Fruit fly (Drosophila melanogaster): ENCODE results near the gene CG7443.

The CG7443 gene

DNA sequence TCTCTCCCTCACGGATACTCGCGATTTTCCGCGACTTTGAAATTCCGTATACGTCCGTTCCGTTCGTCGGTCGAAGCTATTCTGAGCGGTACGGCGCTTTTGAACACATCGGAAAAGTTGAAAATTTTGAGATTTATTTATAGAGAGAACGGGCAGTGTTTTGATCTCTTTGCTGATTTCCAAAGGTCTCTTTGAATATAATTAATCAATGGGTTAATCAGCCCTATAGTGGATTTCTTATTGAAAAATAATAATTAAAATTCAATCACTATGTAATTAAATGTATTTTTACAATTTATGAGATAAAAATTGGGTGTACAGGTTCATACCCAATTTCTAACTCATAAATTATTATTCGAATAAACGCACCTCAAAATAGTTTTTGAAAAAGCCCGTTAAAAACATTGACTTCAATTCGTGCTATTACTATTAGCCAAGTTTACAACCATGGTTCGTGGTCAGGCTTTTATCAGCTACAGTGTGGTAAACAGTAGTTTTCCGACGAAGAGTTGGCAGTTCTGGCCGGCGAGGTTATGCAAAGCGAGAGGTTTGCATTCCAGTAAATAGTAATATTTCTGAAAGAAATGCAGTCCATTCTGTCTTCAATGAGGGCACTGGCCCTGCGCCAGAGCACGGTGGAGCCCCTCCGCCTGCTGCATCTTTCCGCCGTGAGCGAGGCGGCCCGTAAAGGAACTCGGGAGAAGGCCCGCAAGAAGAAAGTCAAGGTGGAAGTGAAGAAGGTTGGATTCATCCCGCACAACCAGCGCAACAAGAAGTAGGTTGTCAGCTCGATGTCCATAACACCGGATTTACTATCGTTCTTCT lies 23.0 kb upstream of the CG7443 start, which contains the start of the genes CG9626 and mRpL1:
Gene CG9626, minus strand, starts transcription at position 51 of the 825 bp plus-strand sequence.
Gene mRpL1, plus strand, starts transcription at position 513 of the 825 bp plus-strand sequence.
- no peak for TF ChIP-seq Sin3A (optimal IDR thresholded peaks at IDR 0.05)

dm6 chr3R:8303848-8304247 lies 20.3 kb upstream of the CG7443 start, which contains the start of gene nac:
Gene nac (minus strand): TSS chr3R:8304023.
- TF ChIP-seq Myc (optimal IDR thresholded peaks at IDR 0.05) (no peak), Sin3A (optimal IDR thresholded peaks at IDR 0.05) (no peak), insv (optimal IDR thresholded peaks at IDR 0.05) (no peak), ttk (optimal IDR thresholded peaks at IDR 0.05) (no peak), h (optimal IDR thresholded peaks at IDR 0.05) (no peak), psq (optimal IDR thresholded peaks at IDR 0.05) (no peak)

dm6 chr3R:8305110-8305509 lies 19.0 kb upstream of the CG7443 start, which contains the start of gene Sgt1:
Gene Sgt1 (minus strand): TSS chr3R:8305274.
- no peak for TF ChIP-seq ttk (optimal IDR thresholded peaks at IDR 0.05)
- no peak for TF ChIP-seq Myc (optimal IDR thresholded peaks at IDR 0.05)
- no peak for TF ChIP-seq insv (optimal IDR thresholded peaks at IDR 0.05)
- no peak for TF ChIP-seq Sin3A (optimal IDR thresholded peaks at IDR 0.05)

dm6 chr3R:8306188-8306926 lies 17.8 kb upstream of the CG7443 start:
- TF ChIP-seq psq (optimal IDR thresholded peaks at IDR 0.05) (no peak), ttk (optimal IDR thresholded peaks at IDR 0.05) (no peak), insv (optimal IDR thresholded peaks at IDR 0.05) (no peak), Myc (optimal IDR thresholded peaks at IDR 0.05) (no peak), h (optimal IDR thresholded peaks at IDR 0.05) (no peak), Sin3A (optimal IDR thresholded peaks at IDR 0.05) (no peak)

- TF ChIP-seq insv (optimal IDR thresholded peaks at IDR 0.05) (no peak), ttk (optimal IDR thresholded peaks at IDR 0.05) (no peak), psq (optimal IDR thresholded peaks at IDR 0.05) (no peak), Sin3A (optimal IDR thresholded peaks at IDR 0.05) (no peak), Myc (optimal IDR thresholded peaks at IDR 0.05) (no peak), h (optimal IDR thresholded peaks at IDR 0.05) (no peak)
Measured at dm6 chr3R:8306927-8307261, 17.2 kb upstream of the CG7443 start.

DNA sequence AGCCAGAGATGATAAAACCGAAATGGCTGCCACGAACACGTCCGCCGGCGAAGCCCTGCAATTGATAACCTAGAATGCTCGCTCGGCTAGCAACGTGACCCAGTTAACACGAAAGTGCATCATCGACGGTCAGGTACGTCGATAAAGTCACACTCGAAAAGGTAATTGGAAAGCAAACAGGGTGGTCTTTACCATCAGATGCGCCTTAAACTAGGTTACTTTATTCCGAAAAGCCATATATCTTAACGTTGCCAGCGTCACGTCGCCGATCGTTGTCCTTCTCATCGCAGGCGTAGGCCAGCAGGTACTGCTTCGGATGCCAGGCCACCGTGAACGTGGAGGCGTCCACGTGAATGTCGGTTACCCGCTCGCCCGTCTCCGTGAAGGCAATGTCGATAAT lies 16.8 kb upstream of the CG7443 start:
- no peak for TF ChIP-seq ttk (optimal IDR thresholded peaks at IDR 0.05)
- no peak for TF ChIP-seq Myc (optimal IDR thresholded peaks at IDR 0.05)
- TF ChIP-seq Sin3A (optimal IDR thresholded peaks at IDR 0.05): no peak
- no peak for TF ChIP-seq psq (optimal IDR thresholded peaks at IDR 0.05)
- TF ChIP-seq insv (optimal IDR thresholded peaks at IDR 0.05): no peak

- TF ChIP-seq Myc (optimal IDR thresholded peaks at IDR 0.05) (no peak), h (optimal IDR thresholded peaks at IDR 0.05) (no peak), psq (optimal IDR thresholded peaks at IDR 0.05) (no peak), ttk (optimal IDR thresholded peaks at IDR 0.05) (no peak), Sin3A (optimal IDR thresholded peaks at IDR 0.05) (no peak), insv (optimal IDR thresholded peaks at IDR 0.05) (no peak)
Measured at dm6 chr3R:8308515-8308959, 15.6 kb upstream of the CG7443 start, which contains the start of gene tex. Gene tex (minus strand): TSS chr3R:8308645.

- TF ChIP-seq h (optimal IDR thresholded peaks at IDR 0.05) (no peak), psq (optimal IDR thresholded peaks at IDR 0.05) (no peak), Sin3A (optimal IDR thresholded peaks at IDR 0.05) (no peak), Myc (optimal IDR thresholded peaks at IDR 0.05) (no peak), ttk (optimal IDR thresholded peaks at IDR 0.05) (no peak), insv (optimal IDR thresholded peaks at IDR 0.05) (no peak)
Measured at dm6 chr3R:8310678-8311077, 13.4 kb upstream of the CG7443 start, which contains the start of gene CG11693. Gene CG11693 (minus strand): TSS chr3R:8310778.

DNA sequence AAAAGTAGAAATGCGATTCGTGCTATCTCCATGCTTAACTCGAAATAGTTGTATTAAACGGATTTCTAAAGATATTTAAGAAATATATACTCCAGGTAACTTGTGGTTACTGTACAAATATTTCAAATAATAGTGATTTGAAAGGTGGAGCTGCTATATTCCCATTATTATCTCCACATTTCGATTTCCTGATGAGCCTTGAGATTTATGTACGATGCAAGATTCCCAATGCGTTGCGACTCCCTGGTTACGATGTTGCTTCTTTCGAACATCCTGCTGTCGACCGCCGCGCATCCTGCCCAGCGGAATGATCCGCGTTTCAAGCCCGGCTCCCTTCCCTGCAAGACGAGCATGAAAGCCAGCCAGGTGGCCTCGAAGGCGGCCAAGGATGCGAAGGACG lies 12.1 kb upstream of the CG7443 start, which contains the start of the genes CG11694 and CG11698:
Gene CG11694, minus strand, starts transcription at position 101 of the 400 bp plus-strand sequence.
Gene CG11698, plus strand, starts transcription at position 152 of the 400 bp plus-strand sequence.
- TF ChIP-seq Myc (optimal IDR thresholded peaks at IDR 0.05) (no peak), psq (optimal IDR thresholded peaks at IDR 0.05) (no peak), insv (optimal IDR thresholded peaks at IDR 0.05) (no peak), Sin3A (optimal IDR thresholded peaks at IDR 0.05) (no peak), ttk (optimal IDR thresholded peaks at IDR 0.05) (no peak), h (optimal IDR thresholded peaks at IDR 0.05) (no peak)

DNA sequence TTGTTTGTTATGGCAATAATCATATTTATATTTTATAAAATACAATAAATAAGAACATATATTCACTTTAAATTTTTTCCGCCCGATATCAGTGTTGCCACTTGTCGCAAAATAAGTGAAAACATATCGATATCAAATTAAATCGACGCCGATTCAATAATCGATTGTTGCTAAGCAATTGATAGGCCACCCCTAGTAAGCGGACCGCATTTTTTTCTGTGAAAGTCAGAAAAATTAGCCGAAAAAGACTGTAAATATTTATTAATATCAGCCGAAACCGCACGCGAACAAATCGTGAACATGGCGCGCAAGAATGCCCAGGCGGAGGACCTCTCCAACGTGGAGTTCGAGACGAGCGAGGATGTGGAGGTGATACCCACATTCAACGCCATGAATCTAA lies 11.1 kb upstream of the CG7443 start, which contains the start of gene CG7483:
Gene CG7483, plus strand, starts transcription at position 171 of the 400 bp plus-strand sequence.
- TF ChIP-seq Myc (optimal IDR thresholded peaks at IDR 0.05): no peak
- no peak for TF ChIP-seq Sin3A (optimal IDR thresholded peaks at IDR 0.05)
- TF ChIP-seq h (optimal IDR thresholded peaks at IDR 0.05): no peak
- TF ChIP-seq insv (optimal IDR thresholded peaks at IDR 0.05): no peak
- TF ChIP-seq ttk (optimal IDR thresholded peaks at IDR 0.05): no peak
- no peak for TF ChIP-seq psq (optimal IDR thresholded peaks at IDR 0.05)

DNA sequence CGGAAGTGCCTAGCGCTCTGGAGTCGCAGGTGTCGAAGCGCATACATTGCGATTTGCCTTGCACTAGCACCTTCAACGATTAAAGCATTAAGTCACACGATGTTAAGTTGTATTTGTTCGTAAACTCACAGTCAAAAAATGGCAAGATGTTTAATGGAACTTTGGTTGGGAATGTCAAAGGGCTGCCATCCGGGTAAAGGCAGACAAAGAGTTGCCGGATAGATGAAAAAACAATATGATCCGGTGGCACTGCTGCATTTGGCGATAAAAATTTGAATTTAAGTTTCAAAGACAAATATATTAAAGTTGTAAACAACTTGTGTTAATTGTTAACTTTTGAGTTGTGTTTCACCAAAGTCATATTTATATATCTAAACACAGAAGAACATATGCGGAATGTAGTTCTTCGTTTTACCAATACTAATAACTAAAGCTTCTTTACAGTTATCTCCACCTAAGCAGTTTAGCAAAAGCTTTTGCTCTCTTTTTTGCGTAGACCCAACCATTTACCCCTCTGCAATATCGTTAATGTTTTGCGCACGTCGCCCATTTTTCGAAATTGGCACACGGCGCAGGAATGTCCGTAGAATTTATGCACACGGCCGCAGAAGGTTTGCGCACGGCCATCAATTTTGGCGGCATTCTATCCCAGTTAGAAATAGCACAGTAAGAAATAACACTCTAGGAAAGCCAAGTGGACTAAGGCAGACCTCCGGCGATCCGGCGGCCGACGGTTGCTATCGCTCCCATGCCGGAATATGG lies 7.6 kb upstream of the CG7443 start, which contains the start of gene Coq2:
Gene Coq2, minus strand, starts transcription at position 200 of the 762 bp plus-strand sequence.
- TF ChIP-seq insv (optimal IDR thresholded peaks at IDR 0.05): no peak
- TF ChIP-seq Sin3A (optimal IDR thresholded peaks at IDR 0.05): no peak
- TF ChIP-seq ttk (optimal IDR thresholded peaks at IDR 0.05): no peak
- TF ChIP-seq Myc (optimal IDR thresholded peaks at IDR 0.05): no peak

Measured in Kc167 (cell line).